Fruit fly (Drosophila melanogaster) whole organism, prepupa: Measurements from ENCODE around the gene CG16952.

ENCODE experiments used
- Blimp-1 ChIP-seq: fragments of 200-800 bp; sonication (Bioruptor generic); optimal IDR thresholded peaks from 3 replicates; lab custom pipeline; 2017; ENCODE audit warnings: missing biosample characterization, missing genetic modification characterization, mild to moderate bottlenecking, moderate library complexity, missing genetic modification reagents
- CG10631 ChIP-seq: fragments of 200-800 bp; sonication (Bioruptor generic); optimal IDR thresholded peaks from 2 replicates; lab custom pipeline; 2016; ENCODE audit warnings: missing biosample characterization, missing genetic modification characterization
- CG10669 ChIP-seq: fragments of 200-800 bp; sonication (Bioruptor generic); optimal IDR thresholded peaks from 3 replicates; lab custom pipeline; 2018; ENCODE audit warnings: missing biosample characterization, mild to moderate bottlenecking, missing genetic modification characterization, moderate library complexity
- CG11294 ChIP-seq: fragments of 200-800 bp; sonication (Bioruptor generic); IDR thresholded peaks from 2 replicates; pipeline ENCODE4 v1.3.6; 2022; ENCODE audit warnings: missing biosample characterization, missing genetic modification characterization
- CG11762 ChIP-seq: fragments of 200-800 bp; sonication (Bioruptor generic); optimal IDR thresholded peaks from 3 replicates; lab custom pipeline; 2016; ENCODE audit warnings: missing biosample characterization, missing genetic modification characterization; ENCODE audit not compliant: insufficient read depth
- CG11902 ChIP-seq: fragments of 200-800 bp; sonication (Bioruptor generic); optimal IDR thresholded peaks from 3 replicates; lab custom pipeline; 2016; ENCODE audit warnings: missing biosample characterization, missing genetic modification characterization
- CG1621 ChIP-seq: fragments of 200-800 bp; sonication (Bioruptor generic); optimal IDR thresholded peaks from 3 replicates; lab custom pipeline; 2018; ENCODE audit warnings: missing biosample characterization, mild to moderate bottlenecking, missing genetic modification characterization
- CG16779 ChIP-seq: fragments of 200-800 bp; sonication (Bioruptor generic); optimal IDR thresholded peaks from 3 replicates; lab custom pipeline; 2017; ENCODE audit warnings: missing biosample characterization, mild to moderate bottlenecking, missing genetic modification characterization
- CG3032 ChIP-seq: fragments of 200-800 bp; optimal IDR thresholded peaks from 2 replicates; lab custom pipeline; 2019; ENCODE audit warnings: missing biosample characterization, mild to moderate bottlenecking, missing genetic modification characterization, moderate library complexity
- CG32006 ChIP-seq: fragments of 200-800 bp; sonication (Bioruptor generic); optimal IDR thresholded peaks from 3 replicates; lab custom pipeline; 2017; ENCODE audit warnings: missing biosample characterization, mild to moderate bottlenecking, missing genetic modification characterization
- CG34406 ChIP-seq: fragments of 200-800 bp; sonication (Bioruptor generic); optimal IDR thresholded peaks from 3 replicates; lab custom pipeline; 2016; ENCODE audit warnings: missing biosample characterization, missing genetic modification characterization
- CG4318 ChIP-seq: fragments of 200-800 bp; sonication (Bioruptor generic); optimal IDR thresholded peaks from 3 replicates; lab custom pipeline; 2017; ENCODE audit warnings: missing biosample characterization, mild to moderate bottlenecking, missing genetic modification characterization
- CG6163 ChIP-seq: fragments of 200-800 bp; sonication (Bioruptor generic); IDR thresholded peaks from 3 replicates; pipeline ENCODE4 v1.3.6; 2022; ENCODE audit warnings: missing biosample characterization, missing genetic modification characterization
- CG6276 ChIP-seq: fragments of 200-800 bp; sonication (Bioruptor generic); optimal IDR thresholded peaks from 2 replicates; lab custom pipeline; 2017; ENCODE audit warnings: missing biosample characterization, mild to moderate bottlenecking, missing genetic modification characterization
- CG6792 ChIP-seq: fragments of 200-800 bp; sonication (Bioruptor generic); optimal IDR thresholded peaks from 3 replicates; lab custom pipeline; 2016; ENCODE audit warnings: missing biosample characterization, missing genetic modification characterization
- CG6854 ChIP-seq: fragments of 200-800 bp; sonication (Bioruptor generic); optimal IDR thresholded peaks from 2 replicates; lab custom pipeline; 2017; ENCODE audit warnings: missing biosample characterization, mild to moderate bottlenecking, missing genetic modification characterization
- CG7368 ChIP-seq: fragments of 200-800 bp; sonication (Bioruptor generic); optimal IDR thresholded peaks from 3 replicates; lab custom pipeline; 2016; ENCODE audit warnings: missing biosample characterization, missing genetic modification characterization
- CG9139 ChIP-seq: fragments of 200-800 bp; sonication (Bioruptor generic); optimal IDR thresholded peaks from 3 replicates; lab custom pipeline; 2017; ENCODE audit warnings: missing biosample characterization, mild to moderate bottlenecking, missing genetic modification characterization
- Eip75B ChIP-seq: fragments of 200-800 bp; sonication (Bioruptor generic); optimal IDR thresholded peaks from 3 replicates; lab custom pipeline; 2016; ENCODE audit warnings: missing biosample characterization, missing genetic modification characterization
- Eip78C ChIP-seq: fragments of 200-800 bp; sonication (Bioruptor generic); peaks from one replicate; lab custom pipeline; 2016; ENCODE audit warnings: missing biosample characterization, missing genetic modification characterization
- Eip93F ChIP-seq: fragments of 200-800 bp; sonication (Bioruptor generic); optimal IDR thresholded peaks from 2 replicates; lab custom pipeline; 2016; ENCODE audit warnings: missing biosample characterization, mild to moderate bottlenecking, missing genetic modification characterization
- Ets21C ChIP-seq: fragments of 200-800 bp; sonication (Bioruptor generic); optimal IDR thresholded peaks from 3 replicates; lab custom pipeline; 2016; ENCODE audit warnings: missing biosample characterization, missing genetic modification characterization
- Gug ChIP-seq: fragments of 200-800 bp; sonication (Bioruptor generic); IDR thresholded peaks from 2 replicates; pipeline ENCODE4 v1.3.6; 2022; ENCODE audit warnings: missing biosample characterization, missing genetic modification characterization
- Hr38 ChIP-seq: sonication (Bioruptor generic); optimal IDR thresholded peaks from 2 replicates; lab custom pipeline; 2016; ENCODE audit warnings: missing biosample characterization, missing genetic modification characterization
- Hr39 ChIP-seq: fragments of 200-800 bp; sonication (Bioruptor generic); optimal IDR thresholded peaks from 2 replicates; lab custom pipeline; 2016; ENCODE audit warnings: missing biosample characterization, missing genetic modification characterization
- Lpt ChIP-seq: fragments of 200-800 bp; sonication (Bioruptor generic); optimal IDR thresholded peaks from 3 replicates; lab custom pipeline; 2016; ENCODE audit warnings: missing biosample characterization, missing genetic modification characterization
- Met ChIP-seq: fragments of 200-800 bp; sonication (Bioruptor generic); optimal IDR thresholded peaks from 3 replicates; lab custom pipeline; 2016; ENCODE audit warnings: missing biosample characterization, missing genetic modification characterization
- OdsH ChIP-seq: fragments of 200-800 bp; sonication (Bioruptor generic); optimal IDR thresholded peaks from 3 replicates; lab custom pipeline; 2016; ENCODE audit warnings: missing biosample characterization, missing genetic modification characterization
- Smox ChIP-seq: fragments of 200-800 bp; sonication (Bioruptor generic); optimal IDR thresholded peaks from 3 replicates; lab custom pipeline; 2016; ENCODE audit warnings: missing biosample characterization, missing genetic modification characterization
- Sox14 ChIP-seq: fragments of 200-800 bp; sonication (Bioruptor generic); optimal IDR thresholded peaks from 3 replicates; lab custom pipeline; 2016; ENCODE audit warnings: missing biosample characterization, missing genetic modification characterization
- achi ChIP-seq: fragments of 200-800 bp; sonication (Bioruptor generic); optimal IDR thresholded peaks from 3 replicates; lab custom pipeline; 2016; ENCODE audit warnings: missing biosample characterization, missing genetic modification characterization
- acj6 ChIP-seq: fragments of 200-800 bp; sonication (Bioruptor generic); optimal IDR thresholded peaks from 3 replicates; lab custom pipeline; 2016; ENCODE audit warnings: missing biosample characterization, missing genetic modification characterization
- cyc ChIP-seq: fragments of 200-800 bp; sonication (Bioruptor generic); optimal IDR thresholded peaks from 3 replicates; lab custom pipeline; 2016; ENCODE audit warnings: missing biosample characterization, missing genetic modification characterization
- dac ChIP-seq: fragments of 200-800 bp; sonication (Bioruptor generic); optimal IDR thresholded peaks from 2 replicates; lab custom pipeline; 2017; ENCODE audit warnings: missing biosample characterization, mild to moderate bottlenecking, missing genetic modification characterization
- dsx ChIP-seq: fragments of 200-800 bp; optimal IDR thresholded peaks from 3 replicates; lab custom pipeline; 2019; ENCODE audit warnings: missing biosample characterization, mild to moderate bottlenecking, missing genetic modification characterization, moderate library complexity; ENCODE audit not compliant: poor library complexity, severe bottlenecking
- eg ChIP-seq: fragments of 200-800 bp; sonication (Bioruptor generic); IDR thresholded peaks from 3 replicates; pipeline ENCODE4 v1.3.6; 2022; ENCODE audit warnings: missing biosample characterization, missing genetic modification characterization
- esn ChIP-seq: fragments of 200-800 bp; sonication (Bioruptor generic); optimal IDR thresholded peaks from 2 replicates; lab custom pipeline; 2016; ENCODE audit warnings: missing biosample characterization, mild to moderate bottlenecking, missing genetic modification characterization, moderate library complexity
- fd59A ChIP-seq: fragments of 200-800 bp; sonication (Bioruptor generic); optimal IDR thresholded peaks from 2 replicates; lab custom pipeline; 2017; ENCODE audit warnings: missing biosample characterization, mild to moderate bottlenecking, missing genetic modification characterization, missing genetic modification reagents
- fd85E ChIP-seq: fragments of 200-800 bp; sonication (Bioruptor generic); optimal IDR thresholded peaks from 3 replicates; lab custom pipeline; 2016; ENCODE audit warnings: missing biosample characterization, missing genetic modification characterization
- lz ChIP-seq: fragments of 200-800 bp; sonication (Bioruptor generic); optimal IDR thresholded peaks from 3 replicates; lab custom pipeline; 2016; ENCODE audit warnings: missing biosample characterization, missing genetic modification characterization
- net ChIP-seq: fragments of 200-800 bp; sonication (Bioruptor generic); optimal IDR thresholded peaks from 3 replicates; lab custom pipeline; 2016; ENCODE audit warnings: missing biosample characterization, missing genetic modification characterization
- svp ChIP-seq: fragments of 200-800 bp; sonication (Bioruptor generic); peaks from one replicate; lab custom pipeline; 2016; ENCODE audit warnings: missing biosample characterization, missing genetic modification characterization
- topi ChIP-seq: fragments of 200-800 bp; sonication (Bioruptor generic); optimal IDR thresholded peaks from 3 replicates; lab custom pipeline; 2016; ENCODE audit warnings: missing biosample characterization, missing genetic modification characterization
- vri ChIP-seq: fragments of 200-800 bp; sonication (Bioruptor generic); optimal IDR thresholded peaks from 3 replicates; lab custom pipeline; 2016; ENCODE audit warnings: missing biosample characterization, mild to moderate bottlenecking, missing genetic modification characterization

The CG16952 gene

dm6 chrX:15874437-15874836, 4.5 kb downstream of the CG16952 start:
- no peak for TF ChIP-seq Met (GFP tag; lab: Kevin White, UChicago)
- TF ChIP-seq CG3032 (tag; lab: Kevin White, UChicago), result no peak
- TF ChIP-seq CG6792, result no peak
- TF ChIP-seq vri (GFP tag; lab: Kevin White, UChicago), result no peak
- TF ChIP-seq CG6163 (GFP tag; lab: Robert Waterston, UW), result no peak
- peak; percentile 94 for TF ChIP-seq svp (GFP tag; lab: Kevin White, UChicago)
- TF ChIP-seq fd59A, result no peak
- TF ChIP-seq Blimp-1 (GFP tag; lab: Kevin White, UChicago), result no peak

- no peak for TF ChIP-seq CG1621
- TF ChIP-seq Sox14 (GFP tag; lab: Kevin White, UChicago), result no peak
- no peak for TF ChIP-seq CG4318 (GFP tag; lab: Kevin White, UChicago)
- no peak for TF ChIP-seq Smox
- TF ChIP-seq esn (GFP tag; lab: Kevin White, UChicago), result no peak
- no peak for TF ChIP-seq Met (GFP tag; lab: Kevin White, UChicago)
- no peak for TF ChIP-seq OdsH (GFP tag; lab: Kevin White, UChicago)
- no peak for TF ChIP-seq Ets21C (GFP tag; lab: Kevin White, UChicago)
- TF ChIP-seq CG6854 (GFP tag; lab: Kevin White, UChicago), result no peak
- TF ChIP-seq Hr38 (GFP tag; lab: Kevin White, UChicago), result no peak
- no peak for TF ChIP-seq eg (GFP tag; lab: Robert Waterston, UW)
Observed at dm6 chrX:15875569-15875968, 5.6 kb downstream of the CG16952 start.

DNA sequence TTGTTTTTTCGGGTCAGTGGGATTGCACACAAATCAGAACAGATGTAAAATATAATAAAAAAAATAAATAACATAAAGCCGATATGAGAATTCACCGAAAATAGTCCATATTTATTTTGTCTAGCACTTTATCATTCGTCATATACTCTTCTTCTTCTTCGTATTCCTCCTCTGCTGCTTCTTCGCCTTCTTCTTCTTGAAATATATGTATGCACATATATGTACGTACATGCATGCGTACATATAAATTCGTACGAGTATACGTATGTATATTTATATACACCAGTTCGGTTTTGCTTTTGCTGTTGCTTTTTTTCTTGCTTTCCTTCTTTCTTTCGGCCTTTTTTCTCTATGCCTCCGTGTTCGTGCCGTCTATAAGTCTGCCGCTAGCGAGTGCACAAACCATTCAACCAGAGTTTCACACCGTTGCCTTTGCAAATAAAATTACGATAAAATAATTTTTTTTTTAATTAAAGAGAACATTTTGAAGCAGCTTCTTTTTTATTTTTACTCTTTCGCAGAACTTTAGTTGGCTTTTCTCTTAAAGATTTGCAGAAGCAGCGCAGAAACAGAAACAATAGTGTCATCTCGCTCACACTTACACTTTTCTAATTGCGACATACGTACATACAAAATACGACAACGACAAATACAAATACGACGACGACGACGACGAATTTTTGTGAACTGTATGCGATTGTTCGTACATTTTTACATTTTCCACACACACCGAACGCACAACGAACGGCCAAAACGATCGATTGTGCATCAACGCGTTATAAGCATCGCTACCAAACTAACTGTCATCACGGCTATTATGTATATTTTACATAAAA, 16.6 kb downstream of the CG16952 start:
- TF ChIP-seq CG11902 (GFP tag; lab: Kevin White, UChicago) (no peak), CG10669 (GFP tag; lab: Kevin White, UChicago) (peak; percentile 89), Eip78C (peak; percentile 76), esn (GFP tag; lab: Kevin White, UChicago) (peak; percentile 55), Gug (peak; percentile 76), Smox (no peak), Lpt (peak; percentile 91), fd85E (GFP tag; lab: Kevin White, UChicago) (peak; percentile 43), Ets21C (GFP tag; lab: Kevin White, UChicago) (no peak), CG16779 (tag; lab: Kevin White, UChicago) (peak; percentile 96), CG10631 (GFP tag; lab: Kevin White, UChicago) (no peak), net (GFP tag; lab: Kevin White, UChicago) (peak; percentile 92), CG7368 (GFP tag; lab: Kevin White, UChicago) (no peak), CG9139 (GFP tag; lab: Kevin White, UChicago) (peak; percentile 92), CG3032 (tag; lab: Kevin White, UChicago) (peak; percentile 90), acj6 (no peak), Met (GFP tag; lab: Kevin White, UChicago) (no peak), fd59A (peak; percentile 68), CG11762 (peak; percentile 46), svp (GFP tag; lab: Kevin White, UChicago) (no peak), Hr39 (GFP tag; lab: Kevin White, UChicago) (no peak), CG11294 (GFP tag; lab: Robert Waterston, UW) (peak; percentile 56; the same call in 1 of the 2 replicates), dsx (GFP tag; lab: Kevin White, UChicago) (peak; percentile 88), CG6854 (GFP tag; lab: Kevin White, UChicago) (peak; percentile 89), dac (peak; percentile 88), eg (GFP tag; lab: Robert Waterston, UW) (peak; percentile 96), vri (GFP tag; lab: Kevin White, UChicago) (no peak), achi (GFP tag; lab: Kevin White, UChicago) (no peak), CG6163 (GFP tag; lab: Robert Waterston, UW) (peak; percentile 98), Hr38 (GFP tag; lab: Kevin White, UChicago) (no peak), topi (GFP tag; lab: Kevin White, UChicago) (no peak), Eip75B (GFP tag; lab: Kevin White, UChicago) (peak; percentile 78), cyc (no peak), OdsH (GFP tag; lab: Kevin White, UChicago) (no peak), CG32006 (GFP tag; lab: Kevin White, UChicago) (no peak), CG34406 (GFP tag; lab: Kevin White, UChicago) (peak; percentile 74), CG6276 (GFP tag; lab: Kevin White, UChicago) (peak; percentile 97), CG1621 (peak; percentile 94), Blimp-1 (GFP tag; lab: Kevin White, UChicago) (no peak), lz (peak; percentile 14), Eip93F (GFP tag; lab: Kevin White, UChicago) (peak; percentile 79)
